Fruit fly (Drosophila melanogaster) whole organism, embryonic: ENCODE results near the gene CG7991.

ENCODE experiments used
- Asciz ChIP-seq: fragments of 200-800 bp; sonication (Bioruptor generic); optimal IDR thresholded peaks from 2 replicates; lab custom pipeline; 2017; ENCODE audit warnings: missing biosample characterization, mild to moderate bottlenecking, missing genetic modification characterization, missing genetic modification reagents
- Awh ChIP-seq: fragments of 200-800 bp; sonication (Bioruptor generic); IDR thresholded peaks from 2 replicates; pipeline ENCODE4, ENCODE4 v1.3.6; 2022; ENCODE audit warnings: missing biosample characterization, missing genetic modification characterization
- Bgb ChIP-seq: fragments of 200-800 bp; sonication (Bioruptor generic); IDR thresholded peaks from 2 replicates; pipeline ENCODE4 v1.3.6; 2022; ENCODE audit warnings: missing biosample characterization, missing genetic modification characterization; ENCODE audit not compliant: partially characterized antibody
- CG11085 ChIP-seq: fragments of 200-800 bp; sonication (Bioruptor generic); IDR thresholded peaks from 2 replicates; pipeline ENCODE4 v1.3.6; 2022; ENCODE audit warnings: missing biosample characterization, missing genetic modification characterization
- CG11560 ChIP-seq: fragments of 200-800 bp; sonication (Bioruptor generic); IDR thresholded peaks from 3 replicates; pipeline ENCODE4 v1.3.6; 2022; ENCODE audit warnings: missing biosample characterization, missing genetic modification characterization
- CG12659 ChIP-seq: fragments of 200-800 bp; sonication (Bioruptor generic); optimal IDR thresholded peaks from 3 replicates; lab custom pipeline; 2017; ENCODE audit warnings: mild to moderate bottlenecking, missing biosample characterization, missing genetic modification reagents, missing genetic modification characterization
- CG13894 ChIP-seq: fragments of 200-800 bp; sonication (Bioruptor generic); optimal IDR thresholded peaks from 3 replicates; lab custom pipeline; 2018; ENCODE audit warnings: missing biosample characterization, mild to moderate bottlenecking, missing genetic modification characterization, moderate library complexity
- CG15514 ChIP-seq: fragments of 200-800 bp; sonication (Bioruptor generic); optimal IDR thresholded peaks from 3 replicates; lab custom pipeline; 2017; ENCODE audit warnings: missing biosample characterization, missing genetic modification characterization, mild to moderate bottlenecking, moderate library complexity, missing genetic modification reagents
- CG31224 ChIP-seq: fragments of 200-800 bp; sonication (Bioruptor generic); IDR thresholded peaks from 2 replicates; pipeline ENCODE4 v1.3.6; 2022; ENCODE audit warnings: missing biosample characterization, missing genetic modification characterization
- CG3407 ChIP-seq: fragments of 200-800 bp; sonication (Bioruptor generic); optimal IDR thresholded peaks from 2 replicates; lab custom pipeline; 2018; ENCODE audit warnings: missing biosample characterization, mild to moderate bottlenecking, missing genetic modification characterization
- CG34422 ChIP-seq: fragments of 200-800 bp; sonication (Bioruptor generic); IDR thresholded peaks from 3 replicates; pipeline ENCODE4 v1.3.6; 2022; ENCODE audit warnings: missing biosample characterization, missing genetic modification characterization
- CG4404 ChIP-seq: fragments of 200-800 bp; sonication (Bioruptor generic); IDR thresholded peaks from 2 replicates; pipeline ENCODE4 v1.3.6; 2022; ENCODE audit warnings: missing biosample characterization, missing genetic modification characterization
- CG4707 ChIP-seq: fragments of 200-800 bp; sonication (Bioruptor generic); optimal IDR thresholded peaks from 2 replicates; lab custom pipeline; 2018; ENCODE audit warnings: missing biosample characterization, mild to moderate bottlenecking, missing genetic modification characterization, moderate library complexity
- CG6791 ChIP-seq: fragments of 200-800 bp; sonication (Bioruptor generic); IDR thresholded peaks from 3 replicates; pipeline ENCODE4 v1.3.6; 2022; ENCODE audit warnings: missing biosample characterization, missing genetic modification characterization; ENCODE audit not compliant: partially characterized antibody
- CG8089 ChIP-seq: fragments of 200-800 bp; sonication (Bioruptor generic); optimal IDR thresholded peaks from 3 replicates; lab custom pipeline; 2016; ENCODE audit warnings: missing biosample characterization, missing genetic modification characterization
- CG8944 ChIP-seq: fragments of 200-800 bp; sonication (Bioruptor generic); optimal IDR thresholded peaks from 3 replicates; lab custom pipeline; 2016; ENCODE audit warnings: missing biosample characterization, missing genetic modification characterization
- Dp ChIP-seq: fragments of 200-800 bp; sonication (Bioruptor generic); optimal IDR thresholded peaks from 2 replicates; lab custom pipeline; 2018; ENCODE audit warnings: missing biosample characterization, mild to moderate bottlenecking, missing genetic modification characterization, moderate library complexity
- Drgx ChIP-seq: fragments of 200-800 bp; sonication (Bioruptor generic); IDR thresholded peaks from 2 replicates; pipeline ENCODE4 v1.3.6; 2022; ENCODE audit warnings: missing biosample characterization, missing genetic modification characterization
- Hand ChIP-seq: fragments of 200-800 bp; sonication (Bioruptor generic); optimal IDR thresholded peaks from 2 replicates; lab custom pipeline; 2017; ENCODE audit warnings: mild to moderate bottlenecking, missing biosample characterization, missing genetic modification reagents, missing genetic modification characterization
- Kr ChIP-seq: fragments of 200-800 bp; sonication (Bioruptor generic); optimal IDR thresholded peaks from 2 replicates; lab custom pipeline; 2017; ENCODE audit warnings: missing biosample characterization, mild to moderate bottlenecking, missing genetic modification characterization
- MBD-R2 ChIP-seq: fragments of 200-800 bp; sonication (Bioruptor generic); IDR thresholded peaks from 2 replicates; pipeline ENCODE4 v1.3.6; 2022; ENCODE audit warnings: missing biosample characterization, missing genetic modification characterization
- Med ChIP-seq: fragments of 200-800 bp; sonication (Bioruptor generic); peaks from one replicate; lab custom pipeline; 2016; ENCODE audit warnings: missing biosample characterization, missing genetic modification characterization, mild to moderate bottlenecking, inconsistent platforms, moderate library complexity
- Meics ChIP-seq: fragments of 200-800 bp; sonication (Bioruptor generic); optimal IDR thresholded peaks from 2 replicates; lab custom pipeline; 2017; ENCODE audit warnings: missing biosample characterization, mild to moderate bottlenecking, missing genetic modification characterization
- Myb ChIP-seq: fragments of 200-800 bp; sonication (Bioruptor generic); optimal IDR thresholded peaks from 2 replicates; lab custom pipeline; 2016; ENCODE audit warnings: missing biosample characterization, missing genetic modification characterization
- NC2β ChIP-seq: fragments of 200-800 bp; sonication (Bioruptor generic); optimal IDR thresholded peaks from 2 replicates; lab custom pipeline; 2016; ENCODE audit warnings: missing biosample characterization, missing genetic modification characterization
- NFAT ChIP-seq: fragments of 200-800 bp; sonication (Bioruptor generic); IDR thresholded peaks from 2 replicates; pipeline ENCODE4 v1.3.6; 2022; ENCODE audit warnings: missing biosample characterization, missing genetic modification characterization
- Pdp1 ChIP-seq, 2 experiments: fragments of 200-800 bp; sonication (Bioruptor generic); optimal IDR thresholded peaks; 3 replicates each; lab custom pipeline; 2016; ENCODE audit warnings: missing biosample characterization in 2 of 2, missing genetic modification characterization in 2 of 2, mild to moderate bottlenecking in 1 of 2, moderate library complexity in 1 of 2
- Sry-δ ChIP-seq: fragments of 200-800 bp; sonication (Bioruptor generic); optimal IDR thresholded peaks from 2 replicates; lab custom pipeline; 2016; ENCODE audit warnings: missing biosample characterization, missing genetic modification characterization
- abd-A ChIP-seq: fragments of 200-800 bp; sonication (Bioruptor generic); optimal IDR thresholded peaks from 3 replicates; lab custom pipeline; 2019; ENCODE audit warnings: missing biosample characterization, mild to moderate bottlenecking, missing genetic modification characterization, moderate library complexity
- ato ChIP-seq: fragments of 200-800 bp; sonication (Bioruptor generic); IDR thresholded peaks from 2 replicates; pipeline ENCODE4 v1.3.6; 2022; ENCODE audit warnings: missing biosample characterization, missing genetic modification characterization; ENCODE audit not compliant: partially characterized antibody
- bigmax ChIP-seq: fragments of 200-800 bp; sonication (Bioruptor generic); optimal IDR thresholded peaks from 2 replicates; lab custom pipeline; 2018; ENCODE audit warnings: missing biosample characterization, mild to moderate bottlenecking, missing genetic modification characterization
- chinmo ChIP-seq: fragments of 200-800 bp; sonication (Bioruptor generic); IDR thresholded peaks from 4 replicates; pipeline ENCODE4 v1.3.6; 2022; ENCODE audit warnings: missing biosample characterization, missing genetic modification characterization; ENCODE audit not compliant: partially characterized antibody
- ci ChIP-seq: fragments of 200-800 bp; sonication (Bioruptor generic); IDR thresholded peaks from 3 replicates; pipeline ENCODE4 v1.3.6; 2022; ENCODE audit warnings: missing biosample characterization, missing genetic modification characterization
- dati ChIP-seq: fragments of 200-800 bp; sonication (Bioruptor generic); IDR thresholded peaks from 2 replicates; pipeline ENCODE4 v1.3.6; 2022; ENCODE audit warnings: missing biosample characterization, missing genetic modification characterization
- dmrt11E ChIP-seq: fragments of 200-800 bp; sonication (Bioruptor generic); optimal IDR thresholded peaks from 3 replicates; lab custom pipeline; 2018; ENCODE audit warnings: missing biosample characterization, mild to moderate bottlenecking, missing genetic modification characterization, moderate library complexity
- ewg ChIP-seq: fragments of 200-800 bp; sonication (Bioruptor generic); optimal IDR thresholded peaks from 3 replicates; lab custom pipeline; 2017; ENCODE audit warnings: mild to moderate bottlenecking, missing biosample characterization, missing genetic modification reagents, missing genetic modification characterization
- jing ChIP-seq: fragments of 200-800 bp; sonication (Bioruptor generic); optimal IDR thresholded peaks from 2 replicates; lab custom pipeline; 2018; ENCODE audit warnings: missing biosample characterization, mild to moderate bottlenecking, missing genetic modification characterization
- lov ChIP-seq, 2 experiments: fragments of 200-800 bp in 1 of 2; fragments of >200 bp in 1 of 2; sonication (Bioruptor generic) in 1 of 2; IDR thresholded peaks in 1 of 2; optimal IDR thresholded peaks in 1 of 2; 2 replicates in 1 of 2; 3 replicates in 1 of 2; pipeline versions ENCODE4 v1.3.6 to Lab custom; 2017 to 2022; ENCODE audit warnings: missing biosample characterization in 1 of 2, missing genetic modification characterization in 1 of 2
- nerfin-1 ChIP-seq: fragments of 200-800 bp; sonication (Bioruptor generic); optimal IDR thresholded peaks from 3 replicates; lab custom pipeline; 2019; ENCODE audit warnings: missing biosample characterization, mild to moderate bottlenecking, missing genetic modification characterization, moderate library complexity
- otp ChIP-seq: fragments of 200-800 bp; sonication (Bioruptor generic); IDR thresholded peaks from 3 replicates; pipeline ENCODE4, ENCODE4 v1.3.6; 2022; ENCODE audit warnings: missing biosample characterization, missing genetic modification characterization
- pfk ChIP-seq: fragments of 200-800 bp; sonication (Bioruptor generic); optimal IDR thresholded peaks from 2 replicates; lab custom pipeline; 2018; ENCODE audit warnings: missing biosample characterization, mild to moderate bottlenecking, missing genetic modification characterization, moderate library complexity
- scrt ChIP-seq: fragments of 200-800 bp; sonication (Bioruptor generic); optimal IDR thresholded peaks from 2 replicates; lab custom pipeline; 2018; ENCODE audit warnings: missing biosample characterization, mild to moderate bottlenecking, missing genetic modification characterization, moderate library complexity
- seq ChIP-seq: fragments of 200-800 bp; sonication (Bioruptor generic); IDR thresholded peaks from 2 replicates; pipeline ENCODE4 v1.3.6; 2022; ENCODE audit warnings: missing biosample characterization, missing genetic modification characterization
- slou ChIP-seq: fragments of 200-800 bp; sonication (Bioruptor generic); optimal IDR thresholded peaks from 3 replicates; lab custom pipeline; 2016; ENCODE audit warnings: missing biosample characterization, missing genetic modification characterization
- so ChIP-seq: fragments of 200-800 bp; sonication (Bioruptor generic); IDR thresholded peaks from 3 replicates; pipeline ENCODE4 v1.3.6; 2022; ENCODE audit warnings: missing biosample characterization, missing genetic modification characterization
- stwl ChIP-seq: fragments of 200-800 bp; sonication (Bioruptor generic); optimal IDR thresholded peaks from 3 replicates; lab custom pipeline; 2018; ENCODE audit warnings: missing biosample characterization, mild to moderate bottlenecking, missing genetic modification characterization, moderate library complexity
- tgo ChIP-seq: fragments of 200-800 bp; sonication (Bioruptor generic); IDR thresholded peaks from 3 replicates; pipeline ENCODE4 v1.3.6; 2022; ENCODE audit warnings: missing biosample characterization, missing genetic modification characterization
- zen2 ChIP-seq: fragments of 200-800 bp; sonication (Bioruptor generic); IDR thresholded peaks from 3 replicates; pipeline ENCODE4 v1.3.6; 2022; ENCODE audit warnings: missing biosample characterization, missing genetic modification characterization; ENCODE audit not compliant: partially characterized antibody

The CG7991 gene

DNA sequence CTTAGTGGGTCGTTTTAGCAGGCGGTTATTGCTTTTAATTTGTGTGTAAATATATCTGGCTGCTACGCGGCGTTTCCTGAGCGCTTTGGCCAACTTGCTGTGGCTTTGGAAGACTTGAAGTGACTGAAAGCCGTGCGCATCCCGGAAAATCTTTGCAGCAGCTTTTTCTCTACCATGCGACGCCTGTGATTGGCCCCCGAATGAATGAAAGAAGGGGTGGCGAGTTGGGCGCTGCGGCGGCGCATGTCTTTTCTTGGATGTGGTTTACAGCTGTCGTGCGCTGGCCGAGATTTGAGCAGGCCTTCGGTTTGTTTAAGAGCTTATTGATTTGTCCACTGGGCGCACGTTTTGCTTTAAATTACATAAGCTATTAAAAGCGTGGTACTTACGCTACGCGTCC lies 11.0 kb upstream of the CG7991 start (continued):
- TF ChIP-seq ato (GFP tag; lab: Robert Waterston, UW) (no peak), Kr (no peak), Meics (GFP tag; lab: Kevin White, UChicago) (no peak), ewg (peak; percentile 83), Drgx (GFP tag; lab: Robert Waterston, UW) (no peak)

DNA sequence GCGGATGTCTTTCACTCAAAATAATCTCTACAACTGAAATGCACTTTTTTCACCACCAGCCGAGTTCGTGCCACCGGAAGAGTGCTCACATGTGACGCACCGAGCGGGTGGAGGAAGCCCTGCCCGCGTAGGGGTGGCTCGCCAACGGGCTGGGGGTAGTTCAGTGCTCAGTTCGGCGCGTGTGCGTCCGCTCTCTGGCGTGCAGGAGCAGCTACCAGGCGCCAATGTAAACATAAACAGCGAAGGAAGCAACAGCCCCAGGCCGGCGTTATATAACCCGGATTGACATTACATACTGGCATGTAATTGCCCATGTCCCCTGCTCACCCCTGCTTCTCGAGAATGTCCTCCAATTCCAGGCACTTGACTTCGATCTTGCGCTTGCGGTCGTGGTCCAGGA lies 10.3 kb upstream of the CG7991 start:
- no peak for TF ChIP-seq CG4707 (GFP tag; lab: Kevin White, UChicago)
- peak in 1 of 2 experiments; percentile 92 for TF ChIP-seq Pdp1 (GFP tag; optimal IDR thresholded peaks at IDR 0.05; lab: Kevin White, UChicago)
- peak; percentile 21 for TF ChIP-seq nerfin-1 (tag; lab: Kevin White, UChicago)
- TF ChIP-seq Asciz (GFP tag; lab: Kevin White, UChicago): no peak
- no peak for TF ChIP-seq CG13894 (tag; lab: Kevin White, UChicago)
- no peak for TF ChIP-seq CG11085 (GFP tag; lab: Robert Waterston, UW)
- TF ChIP-seq dmrt11E (tag; lab: Kevin White, UChicago): no peak
- no peak for TF ChIP-seq lov (optimal IDR thresholded peaks at IDR 0.05; lab: Kevin White, UChicago)
- TF ChIP-seq lov (GFP tag; IDR thresholded peaks at IDR 0.05; lab: Robert Waterston, UW): no peak
- no peak for TF ChIP-seq Med (GFP tag; lab: Kevin White, UChicago)
- TF ChIP-seq Hand (GFP tag; lab: Kevin White, UChicago): peak; percentile 5
- TF ChIP-seq CG31224 (GFP tag; lab: Robert Waterston, UW): peak; percentile 99
- peak; percentile 84 for TF ChIP-seq ewg
- TF ChIP-seq CG8944 (GFP tag; lab: Kevin White, UChicago): no peak
- peak; percentile 27 for TF ChIP-seq abd-A (tag; lab: Kevin White, UChicago)
- no peak for TF ChIP-seq so (GFP tag; lab: Robert Waterston, UW)
- no peak for TF ChIP-seq CG8089 (GFP tag; lab: Kevin White, UChicago)
- peak; percentile 86 for TF ChIP-seq seq (GFP tag; lab: Robert Waterston, UW)
- TF ChIP-seq slou: no peak
- TF ChIP-seq Awh: 0 out of 2 replicates have a peak, but pooled peaks have one; percentile 10
- TF ChIP-seq CG6791 (GFP tag; lab: Robert Waterston, UW): 0 out of 3 replicates have a peak, but pooled peaks have one; percentile 28
- TF ChIP-seq dati: no peak
- TF ChIP-seq otp (GFP tag; lab: Robert Waterston, UW): no peak
- TF ChIP-seq CG4404 (GFP tag; lab: Robert Waterston, UW): no peak
- TF ChIP-seq CG34422: peak; percentile 26; the same call in 1 of the 3 replicates
- 0 out of 3 replicates have a peak, but pooled peaks have one; percentile 13 for TF ChIP-seq ci (GFP tag; lab: Robert Waterston, UW)
- 0 out of 4 replicates have a peak, but pooled peaks have one; percentile 53 for TF ChIP-seq chinmo (GFP tag; lab: Robert Waterston, UW)
- TF ChIP-seq zen2 (GFP tag; lab: Robert Waterston, UW): peak; percentile 52; the same call in 2 of the 3 replicates
- TF ChIP-seq Bgb (GFP tag; lab: Robert Waterston, UW): 0 out of 2 replicates have a peak, but pooled peaks have one; percentile 11
- TF ChIP-seq CG12659 (GFP tag; lab: Kevin White, UChicago): no peak
- no peak for TF ChIP-seq Myb (GFP tag; lab: Kevin White, UChicago)
- peak; percentile 96 for TF ChIP-seq scrt (GFP tag; lab: Kevin White, UChicago)

DNA sequence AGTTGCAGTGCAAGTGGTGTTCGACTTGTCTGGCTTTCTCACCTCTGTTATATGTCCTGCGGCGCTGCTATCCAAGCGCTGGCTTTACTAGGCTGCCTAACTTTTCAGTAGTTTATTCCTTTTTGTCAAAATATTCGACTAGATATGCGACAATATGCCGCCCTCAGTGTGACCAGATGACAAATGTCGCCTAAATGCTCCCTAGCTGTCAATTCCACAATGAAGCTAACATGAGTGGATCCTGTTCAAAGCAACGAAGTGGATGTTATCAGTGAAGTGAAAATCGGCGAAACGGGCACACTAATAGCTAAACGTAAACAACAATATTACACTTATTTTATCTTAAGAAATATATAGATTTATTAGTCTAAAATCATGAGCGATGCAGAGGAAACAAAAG lies 9.6 kb upstream of the CG7991 start, which contains the start of the genes Srrm234 and CG7974:
Srrm234 (minus strand) TSS at position 189 of the 400 bp plus-strand sequence.
CG7974 (plus strand) TSS at position 263 of the 400 bp plus-strand sequence.
- peak; percentile 43 for TF ChIP-seq Dp (GFP tag; lab: Kevin White, UChicago)
- peak; percentile 96 for TF ChIP-seq stwl (tag; lab: Kevin White, UChicago)
- no peak for TF ChIP-seq tgo
- no peak for TF ChIP-seq NFAT (GFP tag; lab: Robert Waterston, UW)
- TF ChIP-seq jing (GFP tag; lab: Kevin White, UChicago): no peak
- TF ChIP-seq CG15514: peak; percentile 93
- no peak for TF ChIP-seq Sry-δ
- no peak for TF ChIP-seq seq (GFP tag; lab: Robert Waterston, UW)
- TF ChIP-seq NC2β (GFP tag; lab: Kevin White, UChicago): peak; percentile 14
- TF ChIP-seq CG11560 (tag; lab: Robert Waterston, UW): no peak
- peak; percentile 93 for TF ChIP-seq MBD-R2 (GFP tag; lab: Robert Waterston, UW)
- no peak for TF ChIP-seq pfk (GFP tag; lab: Kevin White, UChicago)
- no peak for TF ChIP-seq CG3407 (GFP tag; lab: Kevin White, UChicago)
- peak; percentile 46 for TF ChIP-seq bigmax (GFP tag; lab: Kevin White, UChicago)
- TF ChIP-seq abd-A (tag; lab: Kevin White, UChicago): no peak
